Worm (Caenorhabditis elegans): ENCODE results near the gene Y38E10A.3.

DNA sequence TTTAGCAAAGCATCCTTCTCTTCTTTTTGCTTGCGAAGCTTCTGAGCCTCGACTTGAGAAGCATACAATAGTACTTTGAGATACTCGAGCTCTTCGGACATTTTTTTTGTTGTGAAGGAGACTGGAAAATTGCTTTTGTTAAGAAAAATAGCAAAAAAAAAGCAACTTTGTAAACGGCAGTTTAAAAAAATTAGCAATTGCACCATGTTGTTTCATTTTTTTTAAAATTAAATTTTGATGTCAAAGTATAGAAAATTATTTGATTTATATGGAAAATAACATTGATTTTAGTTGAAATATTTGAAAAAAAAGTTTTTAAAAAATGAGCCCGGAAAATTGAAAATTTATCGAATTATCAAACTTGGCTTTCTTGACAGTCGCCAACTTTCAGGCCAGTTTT is at the start of gene Y38E10A.3:
- TF ChIP-seq med-1 (GFP tag; optimal IDR thresholded peaks at IDR 0.05; ENCODE audit: insufficient read depth) (no peak), cog-1 (tag; optimal IDR thresholded peaks at IDR 0.05) (no peak), tab-1 (GFP tag; IDR thresholded peaks at IDR 0.05) (no peak), ztf-29 (GFP tag; IDR thresholded peaks at IDR 0.05) (no peak), flt-1 (GFP tag; IDR thresholded peaks at IDR 0.05) (no peak)
